Fruit fly (Drosophila melanogaster): ENCODE data around the gene Cpr.

The Cpr gene

dm6 chr2L:6356134-6356533 lies 17.5 kb downstream of the Cpr start:
- no peak for TF ChIP-seq ey (GFP tag; optimal IDR thresholded peaks at IDR 0.05)

DNA sequence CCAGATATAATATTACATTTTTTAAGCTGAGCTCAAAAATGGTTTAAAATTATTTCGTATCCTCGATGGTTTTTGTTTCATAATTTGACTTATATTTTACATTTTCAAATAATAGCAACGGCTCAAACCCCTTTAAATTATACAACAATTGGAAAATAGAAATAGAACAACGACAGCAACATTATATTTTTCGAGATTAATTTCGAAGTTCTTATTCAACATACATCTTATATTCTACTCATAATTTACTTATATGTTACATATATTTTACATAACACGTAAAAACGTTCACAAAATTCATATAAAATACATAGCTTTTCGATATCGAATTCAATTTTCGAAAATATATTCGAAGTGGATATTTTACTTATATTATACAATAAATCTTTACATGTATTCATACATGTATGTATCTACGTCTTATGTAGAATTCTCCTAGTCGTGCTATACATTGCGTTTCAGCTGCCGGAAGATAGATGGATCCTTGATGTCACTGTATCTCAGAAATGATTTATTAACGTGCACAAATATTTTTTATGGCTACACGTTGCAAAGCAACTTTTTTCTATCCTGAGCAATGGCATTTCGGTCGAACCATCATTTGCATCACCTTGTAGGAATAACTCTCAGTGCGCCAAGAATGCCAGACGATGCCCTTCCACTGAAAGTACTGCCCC lies 18.2 kb downstream of the Cpr start:
- TF ChIP-seq foxo (GFP tag; optimal IDR thresholded peaks at IDR 0.05) (peak in 1 of 2 experiments; percentile 3), Myc (optimal IDR thresholded peaks at IDR 0.05) (peak; percentile 68), dl (GFP tag; optimal IDR thresholded peaks at IDR 0.05; ENCODE audit: insufficient read depth in 1 of 2, partially characterized antibody in 2 of 2) (no peak)

DNA sequence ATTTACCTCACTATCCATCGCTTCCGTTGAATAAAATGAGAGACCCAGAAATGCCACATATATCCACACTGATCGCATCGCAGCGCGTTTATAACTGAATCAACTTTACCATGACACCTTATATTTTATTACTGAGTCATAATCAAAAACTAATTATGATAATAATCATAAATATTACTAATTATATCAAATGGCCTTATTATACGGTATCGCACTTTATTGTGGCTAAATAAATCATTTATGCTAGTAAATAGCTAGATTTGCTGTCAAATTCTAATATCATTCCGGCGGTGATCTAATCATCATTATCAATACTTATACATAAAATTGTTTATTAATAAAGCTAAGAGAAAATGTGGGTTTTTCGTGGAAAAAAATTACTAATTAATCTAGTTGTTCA lies 19.6 kb downstream of the Cpr start, which contains the start of gene CG9500:
TSS of gene CG9500 (minus strand) at position 101 of the 400 bp plus-strand sequence.
- TF ChIP-seq Mio (GFP tag; optimal IDR thresholded peaks at IDR 0.05) = no peak
- TF ChIP-seq Myc (optimal IDR thresholded peaks at IDR 0.05) = no peak
- TF ChIP-seq psq (GFP tag; optimal IDR thresholded peaks at IDR 0.05) = no peak
- TF ChIP-seq lola (GFP tag; optimal IDR thresholded peaks at IDR 0.05) = no peak
- no peak for TF ChIP-seq h (GFP tag; optimal IDR thresholded peaks at IDR 0.05)
- no peak for TF ChIP-seq Rel (GFP tag; optimal IDR thresholded peaks at IDR 0.05)
- no peak for TF ChIP-seq Rel (tag; optimal IDR thresholded peaks at IDR 0.05)
- TF ChIP-seq Sp1 (GFP tag; optimal IDR thresholded peaks at IDR 0.05) = no peak
- TF ChIP-seq brk (GFP tag; optimal IDR thresholded peaks at IDR 0.05) = no peak
- TF ChIP-seq dmrt93B (GFP tag; optimal IDR thresholded peaks at IDR 0.05) = no peak
- TF ChIP-seq foxo (GFP tag; optimal IDR thresholded peaks at IDR 0.05) = no peak
- no peak for TF ChIP-seq N (GFP tag; optimal IDR thresholded peaks at IDR 0.05)
- TF ChIP-seq jim (GFP tag; optimal IDR thresholded peaks at IDR 0.05) = no peak
- no peak for TF ChIP-seq usp (GFP tag; optimal IDR thresholded peaks at IDR 0.05)
- TF ChIP-seq rgr (GFP tag; optimal IDR thresholded peaks at IDR 0.05) = no peak
- no peak for TF ChIP-seq Hr78 (GFP tag; optimal IDR thresholded peaks at IDR 0.05)
- no peak for TF ChIP-seq GATAd (GFP tag; optimal IDR thresholded peaks at IDR 0.05)
- no peak for TF ChIP-seq Hr83 (GFP tag; optimal IDR thresholded peaks at IDR 0.05; ENCODE audit: poor library complexity, severe bottlenecking)
- no peak for TF ChIP-seq Dfd (GFP tag; optimal IDR thresholded peaks at IDR 0.05)

- TF ChIP-seq CrebA (GFP tag; optimal IDR thresholded peaks at IDR 0.05; ENCODE audit: borderline replicate concordance) (no peak), Jra (GFP tag; optimal IDR thresholded peaks at IDR 0.05) (no peak), Abd-B (GFP tag; optimal IDR thresholded peaks at IDR 0.05) (no peak), HLH106 (tag; optimal IDR thresholded peaks at IDR 0.05) (no peak), usp (GFP tag; optimal IDR thresholded peaks at IDR 0.05) (no peak), CG32264 (GFP tag; optimal IDR thresholded peaks at IDR 0.05) (no peak), Sp1 (GFP tag; optimal IDR thresholded peaks at IDR 0.05) (no peak), foxo (GFP tag; optimal IDR thresholded peaks at IDR 0.05) (no peak), dmrt93B (GFP tag; optimal IDR thresholded peaks at IDR 0.05) (no peak), psq (GFP tag; optimal IDR thresholded peaks at IDR 0.05) (no peak), h (GFP tag; optimal IDR thresholded peaks at IDR 0.05) (no peak), dl (GFP tag; optimal IDR thresholded peaks at IDR 0.05; ENCODE audit: insufficient read depth in 1 of 2, partially characterized antibody in 2 of 2) (no peak), brk (GFP tag; optimal IDR thresholded peaks at IDR 0.05) (no peak), woc (GFP tag; optimal IDR thresholded peaks at IDR 0.05) (no peak)
These were observed 21.4 kb downstream of the Cpr start for dm6 chr2L:6360059-6360458.

DNA sequence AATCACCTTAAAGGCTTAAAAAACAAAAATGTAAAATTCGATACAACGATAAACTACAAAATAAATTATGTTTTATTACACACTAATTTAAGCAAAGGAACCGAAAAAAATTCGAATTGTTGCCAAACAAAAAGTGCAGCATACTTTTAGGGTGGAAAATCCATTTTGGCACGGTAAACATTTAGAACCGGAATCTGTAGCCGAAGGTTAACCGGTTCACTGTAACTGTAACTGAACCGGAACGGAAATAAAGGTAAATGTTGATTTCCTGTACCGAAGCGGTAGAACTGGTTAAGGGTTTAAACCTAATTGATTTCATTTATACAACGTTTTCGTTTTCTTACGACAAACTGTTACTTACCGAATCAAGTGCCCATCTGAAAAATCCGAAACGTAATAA lies 28.3 kb downstream of the Cpr start:
- TF ChIP-seq brk (GFP tag; optimal IDR thresholded peaks at IDR 0.05) (no peak), dl (GFP tag; optimal IDR thresholded peaks at IDR 0.05; ENCODE audit: insufficient read depth in 1 of 2, partially characterized antibody in 2 of 2) (no peak), OdsH (GFP tag; optimal IDR thresholded peaks at IDR 0.05) (no peak), ey (GFP tag; optimal IDR thresholded peaks at IDR 0.05) (no peak), Vsx2 (GFP tag; optimal IDR thresholded peaks at IDR 0.05; ENCODE audit: partially characterized antibody) (no peak), tai (GFP tag; optimal IDR thresholded peaks at IDR 0.05) (no peak), br (GFP tag; optimal IDR thresholded peaks at IDR 0.05) (no peak), Hr83 (GFP tag; optimal IDR thresholded peaks at IDR 0.05; ENCODE audit: poor library complexity, severe bottlenecking) (no peak), rgr (GFP tag; optimal IDR thresholded peaks at IDR 0.05) (no peak), Jra (GFP tag; optimal IDR thresholded peaks at IDR 0.05) (no peak), dmrt93B (GFP tag; optimal IDR thresholded peaks at IDR 0.05) (no peak), Hnf4 (GFP tag; optimal IDR thresholded peaks at IDR 0.05) (no peak), Dfd (GFP tag; optimal IDR thresholded peaks at IDR 0.05) (no peak), h (GFP tag; optimal IDR thresholded peaks at IDR 0.05) (no peak)

Measured in whole organism, wandering third instar larva.